Fruit fly (Drosophila melanogaster) whole organism, prepupa: Measurements from ENCODE around the gene CG8675.

Experiments used
- CG11294 ChIP-seq: fragments of 200-800 bp; sonication (Bioruptor generic); IDR thresholded peaks from 2 replicates; pipeline ENCODE4 v1.3.6; 2022; ENCODE audit warnings: missing biosample characterization, missing genetic modification characterization
- CG11902 ChIP-seq: fragments of 200-800 bp; sonication (Bioruptor generic); optimal IDR thresholded peaks from 3 replicates; lab custom pipeline; 2016; ENCODE audit warnings: missing biosample characterization, missing genetic modification characterization
- CG32006 ChIP-seq: fragments of 200-800 bp; sonication (Bioruptor generic); optimal IDR thresholded peaks from 3 replicates; lab custom pipeline; 2017; ENCODE audit warnings: missing biosample characterization, mild to moderate bottlenecking, missing genetic modification characterization
- CG3919 ChIP-seq: fragments of 200-800 bp; sonication (Bioruptor generic); optimal IDR thresholded peaks from 3 replicates; lab custom pipeline; 2016; ENCODE audit warnings: missing biosample characterization, missing genetic modification characterization
- CG6792 ChIP-seq: fragments of 200-800 bp; sonication (Bioruptor generic); optimal IDR thresholded peaks from 3 replicates; lab custom pipeline; 2016; ENCODE audit warnings: missing biosample characterization, missing genetic modification characterization
- Eip75B ChIP-seq: fragments of 200-800 bp; sonication (Bioruptor generic); optimal IDR thresholded peaks from 3 replicates; lab custom pipeline; 2016; ENCODE audit warnings: missing biosample characterization, missing genetic modification characterization
- Eip93F ChIP-seq: fragments of 200-800 bp; sonication (Bioruptor generic); optimal IDR thresholded peaks from 2 replicates; lab custom pipeline; 2016; ENCODE audit warnings: missing biosample characterization, mild to moderate bottlenecking, missing genetic modification characterization
- Sox14 ChIP-seq: fragments of 200-800 bp; sonication (Bioruptor generic); optimal IDR thresholded peaks from 3 replicates; lab custom pipeline; 2016; ENCODE audit warnings: missing biosample characterization, missing genetic modification characterization
- eg ChIP-seq: fragments of 200-800 bp; sonication (Bioruptor generic); IDR thresholded peaks from 3 replicates; pipeline ENCODE4 v1.3.6; 2022; ENCODE audit warnings: missing biosample characterization, missing genetic modification characterization
- ss ChIP-seq, 2 experiments: fragments of 200-800 bp; sonication (Bioruptor generic); optimal IDR thresholded peaks; 2 replicates in 1 of 2; 3 replicates in 1 of 2; lab custom pipeline; 2017 to 2018; ENCODE audit warnings: mild to moderate bottlenecking in 2 of 2, missing biosample characterization in 2 of 2, missing genetic modification characterization in 2 of 2, moderate library complexity in 1 of 2

DNA sequence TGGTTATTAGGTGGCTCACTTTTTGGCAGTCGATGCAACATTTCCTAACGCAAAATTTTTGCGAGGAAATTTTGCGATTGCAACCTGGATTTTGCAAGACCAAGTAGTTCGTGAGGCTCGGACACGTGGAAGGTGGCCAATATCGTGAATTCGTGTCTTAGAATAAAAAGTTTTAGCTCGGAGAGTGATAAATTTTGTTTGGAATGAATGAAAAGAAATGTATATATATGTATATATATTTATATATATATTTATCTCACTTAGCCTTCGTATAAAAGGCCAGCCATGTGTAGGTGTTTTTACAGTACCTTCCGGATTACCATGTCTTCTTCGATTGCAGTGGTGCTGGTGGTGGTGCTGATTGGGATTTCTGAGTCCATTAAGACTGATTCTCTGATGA lies 37.3 kb downstream of the CG8675 start, which contains the start of gene CG18258:
- no peak for TF ChIP-seq CG3919 (GFP tag; lab: Kevin White, UChicago)
- TF ChIP-seq ss (GFP tag; optimal IDR thresholded peaks at IDR 0.05; lab: Kevin White, UChicago), result no peak
- TF ChIP-seq CG32006 (GFP tag; lab: Kevin White, UChicago), result no peak
- no peak for TF ChIP-seq CG11902
- no peak for TF ChIP-seq Eip75B (GFP tag; lab: Kevin White, UChicago)
- TF ChIP-seq CG11294 (GFP tag; lab: Robert Waterston, UW), result no peak
- TF ChIP-seq CG6792, result no peak
- TF ChIP-seq Sox14 (GFP tag; lab: Kevin White, UChicago), result no peak
- no peak for TF ChIP-seq eg (GFP tag; lab: Robert Waterston, UW)
- TF ChIP-seq Eip93F (GFP tag; lab: Kevin White, UChicago), result no peak
